Fruit fly (Drosophila melanogaster) whole organism, embryonic: Measurements from ENCODE around the gene CG32271.

ENCODE experiments used
- B-H1 ChIP-seq: fragments of 200-800 bp; sonication (Bioruptor generic); IDR thresholded peaks from 3 replicates; pipeline ENCODE4 v1.3.6; 2022; ENCODE audit warnings: missing biosample characterization, missing genetic modification characterization
- B-H2 ChIP-seq: fragments of 200-800 bp; sonication (Bioruptor generic); optimal IDR thresholded peaks from 2 replicates; lab custom pipeline; 2018; ENCODE audit warnings: missing biosample characterization, mild to moderate bottlenecking, missing genetic modification characterization
- Bdp1 ChIP-seq: fragments of 200-800 bp; sonication (Bioruptor generic); optimal IDR thresholded peaks from 3 replicates; lab custom pipeline; 2016; ENCODE audit warnings: missing biosample characterization, missing genetic modification characterization
- Bteb2 ChIP-seq: fragments of 200-800 bp; sonication (Bioruptor generic); optimal IDR thresholded peaks from 2 replicates; lab custom pipeline; 2016; ENCODE audit warnings: missing biosample characterization, missing genetic modification characterization
- CG10431 ChIP-seq: fragments of 200-800 bp; sonication (Bioruptor generic); optimal IDR thresholded peaks from 3 replicates; lab custom pipeline; 2018; ENCODE audit warnings: missing biosample characterization, mild to moderate bottlenecking, missing genetic modification characterization
- CG10462 ChIP-seq: fragments of 200-800 bp; sonication (Bioruptor generic); optimal IDR thresholded peaks from 2 replicates; lab custom pipeline; 2016; ENCODE audit warnings: missing biosample characterization, missing genetic modification characterization
- CG11504 ChIP-seq: fragments of 200-800 bp; sonication (Bioruptor generic); optimal IDR thresholded peaks from 3 replicates; lab custom pipeline; 2019; ENCODE audit warnings: missing biosample characterization, mild to moderate bottlenecking, missing genetic modification characterization, moderate library complexity
- CG12071 ChIP-seq: fragments of 200-800 bp; sonication (Bioruptor generic); optimal IDR thresholded peaks from 3 replicates; lab custom pipeline; 2018; ENCODE audit warnings: missing biosample characterization, mild to moderate bottlenecking, missing genetic modification characterization
- CG13624 ChIP-seq: fragments of 200-800 bp; sonication (Bioruptor generic); optimal IDR thresholded peaks from 2 replicates; lab custom pipeline; 2016; ENCODE audit warnings: missing biosample characterization, missing genetic modification characterization
- CG14014 ChIP-seq: fragments of 200-800 bp; sonication (Bioruptor generic); IDR thresholded peaks from 2 replicates; pipeline ENCODE4 v1.3.6; 2022; ENCODE audit warnings: missing biosample characterization, missing genetic modification characterization
- CG15073 ChIP-seq: fragments of 200-800 bp; sonication (Bioruptor generic); optimal IDR thresholded peaks from 2 replicates; lab custom pipeline; 2016; ENCODE audit warnings: missing biosample characterization, missing genetic modification characterization
- CG2202 ChIP-seq: fragments of 200-800 bp; sonication (Bioruptor generic); optimal IDR thresholded peaks from 2 replicates; lab custom pipeline; 2018; ENCODE audit warnings: missing biosample characterization, mild to moderate bottlenecking, missing genetic modification characterization
- CG4854 ChIP-seq: fragments of 200-800 bp; sonication (Bioruptor generic); optimal IDR thresholded peaks from 2 replicates; lab custom pipeline; 2016; ENCODE audit warnings: missing biosample characterization, missing genetic modification characterization, inconsistent platforms
- CG7745 ChIP-seq: fragments of 200-800 bp; sonication (Bioruptor generic); optimal IDR thresholded peaks from 2 replicates; lab custom pipeline; 2018; ENCODE audit warnings: missing biosample characterization, mild to moderate bottlenecking, missing genetic modification characterization, moderate library complexity
- CG8089 ChIP-seq: fragments of 200-800 bp; sonication (Bioruptor generic); optimal IDR thresholded peaks from 3 replicates; lab custom pipeline; 2016; ENCODE audit warnings: missing biosample characterization, missing genetic modification characterization
- CG8290 ChIP-seq, 3 experiments: fragments of 200-800 bp; sonication (Bioruptor generic); optimal IDR thresholded peaks; 2 replicates each; lab custom pipeline; 2016 to 2019; ENCODE audit warnings: missing biosample characterization in 3 of 3, missing genetic modification characterization in 3 of 3, mild to moderate bottlenecking in 2 of 3, moderate library complexity in 1 of 3
- CG8359 ChIP-seq: fragments of 200-800 bp; sonication (Bioruptor generic); optimal IDR thresholded peaks from 2 replicates; lab custom pipeline; 2017; ENCODE audit warnings: missing biosample characterization, mild to moderate bottlenecking, missing genetic modification characterization, borderline replicate concordance
- D ChIP-seq, 2 experiments: fragments of 200-800 bp in 1 of 2; fragments of >200 bp in 1 of 2; sonication (Bioruptor generic) in 1 of 2; optimal IDR thresholded peaks; 2 replicates in 1 of 2; 3 replicates in 1 of 2; lab custom pipeline; 2017; ENCODE audit warnings: mild to moderate bottlenecking in 1 of 2, missing biosample characterization in 1 of 2, missing genetic modification characterization in 1 of 2, missing genetic modification reagents in 1 of 2
- Dfd ChIP-seq, 2 experiments: fragments of >200 bp; optimal IDR thresholded peaks; 2 replicates each; lab custom pipeline; 2017; ENCODE audit warnings: missing biosample characterization in 2 of 2, missing genetic modification characterization in 2 of 2
- Dp ChIP-seq: fragments of 200-800 bp; sonication (Bioruptor generic); optimal IDR thresholded peaks from 2 replicates; lab custom pipeline; 2018; ENCODE audit warnings: missing biosample characterization, mild to moderate bottlenecking, missing genetic modification characterization, moderate library complexity
- Eip74EF ChIP-seq, 2 experiments: fragments of 200-800 bp in 1 of 2; fragments of >200 bp in 1 of 2; sonication (Bioruptor generic) in 1 of 2; optimal IDR thresholded peaks; 2 replicates each; lab custom pipeline; 2017 to 2019; ENCODE audit warnings: missing biosample characterization in 2 of 2, missing genetic modification characterization in 2 of 2, mild to moderate bottlenecking in 1 of 2, moderate library complexity in 1 of 2
- Ets65A ChIP-seq: fragments of 200-800 bp; sonication (Bioruptor generic); peaks from one replicate; lab custom pipeline; 2016; ENCODE audit warnings: missing biosample characterization, missing genetic modification characterization
- Hmr ChIP-seq: fragments of 200-800 bp; sonication (Bioruptor generic); optimal IDR thresholded peaks from 3 replicates; lab custom pipeline; 2017; ENCODE audit warnings: mild to moderate bottlenecking, missing biosample characterization, missing genetic modification reagents, missing genetic modification characterization
- MESR4 ChIP-seq: fragments of 200-800 bp; sonication (Bioruptor generic); optimal IDR thresholded peaks from 2 replicates; lab custom pipeline; 2018; ENCODE audit warnings: missing biosample characterization, mild to moderate bottlenecking, missing genetic modification characterization, moderate library complexity
- Scr ChIP-seq: fragments of 200-800 bp; sonication (Bioruptor generic); IDR thresholded peaks from 2 replicates; pipeline ENCODE4 v1.3.6; 2022; ENCODE audit warnings: missing biosample characterization, missing genetic modification characterization; ENCODE audit not compliant: partially characterized antibody
- Sry-δ ChIP-seq: fragments of 200-800 bp; sonication (Bioruptor generic); optimal IDR thresholded peaks from 2 replicates; lab custom pipeline; 2016; ENCODE audit warnings: missing biosample characterization, missing genetic modification characterization
- amos ChIP-seq: fragments of 200-800 bp; sonication (Bioruptor generic); IDR thresholded peaks from 2 replicates; pipeline ENCODE4 v1.3.6; 2022; ENCODE audit warnings: missing biosample characterization, missing genetic modification characterization; ENCODE audit not compliant: partially characterized antibody
- ato ChIP-seq: fragments of 200-800 bp; sonication (Bioruptor generic); IDR thresholded peaks from 2 replicates; pipeline ENCODE4 v1.3.6; 2022; ENCODE audit warnings: missing biosample characterization, missing genetic modification characterization; ENCODE audit not compliant: partially characterized antibody
- caup ChIP-seq: fragments of 200-800 bp; sonication (Bioruptor generic); optimal IDR thresholded peaks from 3 replicates; lab custom pipeline; 2017; ENCODE audit warnings: missing biosample characterization, mild to moderate bottlenecking, missing genetic modification characterization, moderate library complexity; ENCODE audit not compliant: severe bottlenecking
- disco-r ChIP-seq: fragments of 200-800 bp; sonication (Bioruptor generic); optimal IDR thresholded peaks from 2 replicates; lab custom pipeline; 2016; ENCODE audit warnings: missing biosample characterization, missing genetic modification characterization
- exex ChIP-seq: fragments of 200-800 bp; sonication (Bioruptor generic); optimal IDR thresholded peaks from 4 replicates; lab custom pipeline; 2018; ENCODE audit warnings: missing biosample characterization, mild to moderate bottlenecking, missing genetic modification characterization, moderate library complexity
- h ChIP-seq: fragments of >200 bp; optimal IDR thresholded peaks from 2 replicates; lab custom pipeline; 2017
- jigr1 ChIP-seq: fragments of 200-800 bp; sonication (Bioruptor generic); IDR thresholded peaks from 3 replicates; pipeline ENCODE4 v1.3.6; 2022; ENCODE audit warnings: missing biosample characterization, missing genetic modification characterization
- maf-S ChIP-seq: fragments of 200-800 bp; sonication (Bioruptor generic); optimal IDR thresholded peaks from 2 replicates; lab custom pipeline; 2016; ENCODE audit warnings: missing biosample characterization, missing genetic modification characterization
- onecut ChIP-seq: fragments of 200-800 bp; sonication (Bioruptor generic); IDR thresholded peaks from 2 replicates; pipeline ENCODE4 v1.3.6; 2022; ENCODE audit warnings: missing biosample characterization, missing genetic modification characterization
- p53 ChIP-seq: fragments of 200-800 bp; sonication (Bioruptor generic); optimal IDR thresholded peaks from 2 replicates; lab custom pipeline; 2016; ENCODE audit warnings: missing biosample characterization, missing genetic modification characterization
- psq ChIP-seq: fragments of 200-800 bp; sonication (Bioruptor generic); optimal IDR thresholded peaks from 2 replicates; lab custom pipeline; 2017; ENCODE audit warnings: missing biosample characterization, missing genetic modification characterization
- pum ChIP-seq: fragments of 200-800 bp; sonication (Bioruptor generic); optimal IDR thresholded peaks from 2 replicates; lab custom pipeline; 2016; ENCODE audit warnings: missing biosample characterization, missing genetic modification characterization
- scrt ChIP-seq: fragments of 200-800 bp; sonication (Bioruptor generic); optimal IDR thresholded peaks from 2 replicates; lab custom pipeline; 2018; ENCODE audit warnings: missing biosample characterization, mild to moderate bottlenecking, missing genetic modification characterization, moderate library complexity
- sd ChIP-seq: fragments of 200-800 bp; sonication (Bioruptor generic); optimal IDR thresholded peaks from 3 replicates; lab custom pipeline; 2018; ENCODE audit warnings: missing biosample characterization, mild to moderate bottlenecking, missing genetic modification characterization, moderate library complexity
- seq ChIP-seq: fragments of 200-800 bp; sonication (Bioruptor generic); IDR thresholded peaks from 2 replicates; pipeline ENCODE4 v1.3.6; 2022; ENCODE audit warnings: missing biosample characterization, missing genetic modification characterization
- slbo ChIP-seq: fragments of 200-800 bp; sonication (Bioruptor generic); IDR thresholded peaks from 2 replicates; pipeline ENCODE4 v1.3.6; 2022; ENCODE audit warnings: missing biosample characterization, missing genetic modification characterization
- sr ChIP-seq: fragments of 200-800 bp; sonication (Bioruptor generic); IDR thresholded peaks from 3 replicates; pipeline ENCODE4 v1.3.6; 2022; ENCODE audit warnings: missing biosample characterization, missing genetic modification characterization
- tap ChIP-seq: fragments of 200-800 bp; optimal IDR thresholded peaks from 3 replicates; lab custom pipeline; 2019; ENCODE audit warnings: missing biosample characterization, mild to moderate bottlenecking, missing genetic modification characterization, moderate library complexity
- tgo ChIP-seq: fragments of 200-800 bp; sonication (Bioruptor generic); IDR thresholded peaks from 3 replicates; pipeline ENCODE4 v1.3.6; 2022; ENCODE audit warnings: missing biosample characterization, missing genetic modification characterization
- twi ChIP-seq: fragments of 200-800 bp; optimal IDR thresholded peaks from 2 replicates; lab custom pipeline; 2019; ENCODE audit warnings: missing biosample characterization, mild to moderate bottlenecking, missing genetic modification characterization, moderate library complexity
- unpg ChIP-seq: fragments of 200-800 bp; sonication (Bioruptor generic); optimal IDR thresholded peaks from 3 replicates; lab custom pipeline; 2018; ENCODE audit warnings: missing biosample characterization, mild to moderate bottlenecking, missing genetic modification characterization, moderate library complexity
- vvl ChIP-seq: fragments of 200-800 bp; sonication (Bioruptor generic); IDR thresholded peaks from 2 replicates; pipeline ENCODE4 v1.3.6; 2022; ENCODE audit warnings: missing biosample characterization, missing genetic modification characterization

Gene CG32271

dm6 chr3L:3249997-3250774 is 47.2 kb upstream of the CG32271 start (continued):
- TF ChIP-seq pum (peak; percentile 95), exex (tag; lab: Kevin White, UChicago) (peak; percentile 58), p53 (peak; percentile 65), onecut (GFP tag; lab: Robert Waterston, UW) (peak; percentile 62), Dp (GFP tag; lab: Kevin White, UChicago) (peak; percentile 8), Eip74EF (GFP tag; optimal IDR thresholded peaks at IDR 0.05; lab: Kevin White, UChicago) (peak in 1 of 2 experiments; percentile 95), sr (no peak), CG7745 (no peak), D (optimal IDR thresholded peaks at IDR 0.05; lab: Kevin White, UChicago) (no peak), D (GFP tag; optimal IDR thresholded peaks at IDR 0.05; lab: Kevin White, UChicago) (peak; percentile 97), CG11504 (tag; lab: Kevin White, UChicago) (peak; percentile 95), Bdp1 (GFP tag; lab: Kevin White, UChicago) (peak; percentile 87), B-H1 (GFP tag; lab: Robert Waterston, UW) (peak; percentile 71), scrt (GFP tag; lab: Kevin White, UChicago) (peak; percentile 80), Bteb2 (peak; percentile 96), h (lab: Kevin White, UChicago) (no peak), CG12071 (GFP tag; lab: Kevin White, UChicago) (peak; percentile 67), Dfd (GFP tag; optimal IDR thresholded peaks at IDR 0.05; lab: Kevin White, UChicago) (peak in 1 of 2 experiments; percentile 78), twi (tag; lab: Kevin White, UChicago) (peak; percentile 93), slbo (peak; percentile 90), CG4854 (GFP tag; lab: Kevin White, UChicago) (peak; percentile 88), jigr1 (GFP tag; lab: Robert Waterston, UW) (peak; percentile 87), CG8089 (peak; percentile 94), CG8359 (GFP tag; lab: Kevin White, UChicago) (peak; percentile 86), CG10431 (peak; percentile 83), unpg (peak; percentile 83), seq (peak; percentile 82), tap (tag; lab: Kevin White, UChicago) (peak; percentile 86), Ets65A (peak; percentile 98), tgo (GFP tag; lab: Robert Waterston, UW) (peak; percentile 86), sd (tag; lab: Kevin White, UChicago) (peak; percentile 83), Hmr (GFP tag; lab: Kevin White, UChicago) (peak; percentile 94), vvl (GFP tag; lab: Robert Waterston, UW) (peak; percentile 79), CG15073 (GFP tag; lab: Kevin White, UChicago) (peak; percentile 76), CG2202 (peak; percentile 91), Scr (GFP tag; lab: Robert Waterston, UW) (no peak), disco-r (peak; percentile 94), CG13624 (GFP tag; lab: Kevin White, UChicago) (peak; percentile 95), ato (no peak), CG8290 (GFP tag; optimal IDR thresholded peaks at IDR 0.05; lab: Kevin White, UChicago) (peak; percentile 90), CG8290 (tag; optimal IDR thresholded peaks at IDR 0.05; lab: Kevin White, UChicago) (peak; percentile 68 to 78), amos (GFP tag; lab: Robert Waterston, UW) (no peak; the same call in 1 of the 2 replicates), psq (GFP tag; lab: Kevin White, UChicago) (peak; percentile 87), CG10462 (peak; percentile 94), CG14014 (GFP tag; lab: Robert Waterston, UW) (peak; percentile 88), B-H2 (peak; percentile 76), Sry-δ (GFP tag; lab: Kevin White, UChicago) (peak; percentile 62), caup (peak; percentile 91), MESR4 (GFP tag; lab: Kevin White, UChicago) (no peak), maf-S (peak; percentile 90)
